Worm (Caenorhabditis elegans) whole organism, early embryonic: ENCODE results near the gene F23H11.4.
A peak's percentile ranks its signal among the peaks of the same experiment; 100 is the strongest.

Experiments used
- B0310.2 ChIP-seq: sonication (generic microtip); optimal IDR thresholded peaks from 2 replicates; lab custom pipeline; 2016; ENCODE audit warnings: mild to moderate bottlenecking, missing genetic modification characterization, missing compliant biosample characterization
- F13C5.2 ChIP-seq: sonication (generic microtip); optimal IDR thresholded peaks from 2 replicates; lab custom pipeline; 2017; ENCODE audit warnings: mild to moderate bottlenecking, missing genetic modification characterization, inconsistent platforms, missing compliant biosample characterization
- aly-1 ChIP-seq: sonication (generic microtip); optimal IDR thresholded peaks from 2 replicates; lab custom pipeline; 2016; ENCODE audit warnings: missing genetic modification characterization, missing compliant biosample characterization
- ama-1 ChIP-seq: fragments of 150-350 bp; optimal IDR thresholded peaks from 2 replicates; lab custom pipeline; 2014
- ceh-13 ChIP-seq: fragments of 200-800 bp; sonication (Bioruptor generic); optimal IDR thresholded peaks from 2 replicates; lab custom pipeline; 2018; ENCODE audit warnings: mild to moderate bottlenecking, missing genetic modification characterization, missing compliant biosample characterization
- ceh-36 ChIP-seq: sonication (generic microtip); optimal IDR thresholded peaks from 2 replicates; lab custom pipeline; 2016; ENCODE audit warnings: missing genetic modification characterization, inconsistent platforms, missing compliant biosample characterization
- ets-7 ChIP-seq: sonication (generic microtip); optimal IDR thresholded peaks from 2 replicates; lab custom pipeline; 2016; ENCODE audit warnings: missing genotype, missing genetic modification characterization, missing compliant biosample characterization
- flt-1 ChIP-seq: fragments of 200-800 bp; sonication (Bioruptor generic); IDR thresholded peaks from 2 replicates; pipeline ENCODE4 v1.3.6; 2022; ENCODE audit warnings: missing genetic modification characterization, missing compliant biosample characterization
- hmbx-1 ChIP-seq: sonication (generic microtip); optimal IDR thresholded peaks from 2 replicates; lab custom pipeline; 2016; ENCODE audit warnings: mild to moderate bottlenecking, missing genetic modification characterization, missing compliant biosample characterization
- hmg-4 ChIP-seq: fragments of 200-800 bp; sonication (Bioruptor generic); optimal IDR thresholded peaks from 2 replicates; lab custom pipeline; 2018; ENCODE audit warnings: mild to moderate bottlenecking, missing genetic modification characterization, missing compliant biosample characterization
- hnd-1 ChIP-seq: sonication (generic microtip); optimal IDR thresholded peaks from 2 replicates; lab custom pipeline; 2016; ENCODE audit warnings: missing genetic modification characterization, missing compliant biosample characterization
- pes-1 ChIP-seq: fragments of 200-800 bp; sonication (Bioruptor generic); IDR thresholded peaks from 2 replicates; pipeline ENCODE4 v1.3.6; 2022; ENCODE audit warnings: missing genetic modification reagents, missing genetic modification characterization, missing compliant biosample characterization
- scrt-1 ChIP-seq: fragments of 200-800 bp; sonication (Bioruptor generic); IDR thresholded peaks from 2 replicates; pipeline ENCODE4 v1.3.6; 2022; ENCODE audit warnings: missing genetic modification characterization, missing compliant biosample characterization
- sea-1 ChIP-seq: fragments of 200-800 bp; sonication (Bioruptor generic); conservative IDR thresholded peaks from 2 replicates; pipeline ENCODE4 v1.3.6; 2022; ENCODE audit warnings: missing genetic modification characterization, missing compliant biosample characterization
- tbx-11 ChIP-seq: fragments of 200-800 bp; sonication (Bioruptor generic); IDR thresholded peaks from 2 replicates; pipeline ENCODE4 v1.3.6; 2022; ENCODE audit warnings: missing genetic modification characterization, missing compliant biosample characterization
- tbx-37 ChIP-seq: fragments of 200-800 bp; sonication (Bioruptor generic); conservative IDR thresholded peaks from 2 replicates; pipeline ENCODE4 v1.3.6; 2022; ENCODE audit warnings: missing genetic modification reagents, missing genetic modification characterization, missing compliant biosample characterization
- tra-4 ChIP-seq: sonication (generic microtip); optimal IDR thresholded peaks from 2 replicates; lab custom pipeline; 2017; ENCODE audit warnings: missing genetic modification characterization, missing compliant biosample characterization

F23H11.4 gene

DNA sequence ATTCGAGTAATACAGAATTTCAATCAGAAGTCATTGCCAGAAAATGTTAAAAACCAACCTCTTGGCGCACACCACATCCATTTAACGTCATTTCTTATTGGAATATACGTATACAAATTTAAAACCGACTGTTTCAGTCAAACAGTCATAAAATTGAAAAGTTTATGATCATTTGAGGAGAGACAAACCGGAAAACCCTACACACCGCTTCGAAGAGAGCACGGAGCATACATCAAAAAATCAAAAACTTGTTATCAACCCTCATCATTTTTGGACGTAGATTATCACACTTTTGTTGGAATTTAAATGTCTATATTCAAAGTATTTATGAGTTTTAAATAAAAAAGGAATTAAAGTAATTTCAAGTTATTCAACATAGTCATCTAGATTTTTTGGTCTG lies 16.3 kb downstream of the F23H11.4 start, which contains the start of gene T24C4.10:
TSS of gene T24C4.10 (minus strand) at position 230 of the 400 bp plus-strand sequence.
- TF ChIP-seq F13C5.2 (tag; lab: Kevin White, UChicago) (no peak), ama-1 (no peak), hmg-4 (GFP tag; lab: Kevin White, UChicago) (no peak), scrt-1 (GFP tag; lab: Robert Waterston, UW) (no peak), flt-1 (no peak), ets-7 (tag; lab: Kevin White, UChicago) (no peak), hnd-1 (no peak), aly-1 (tag; lab: Kevin White, UChicago) (no peak), tra-4 (no peak), hmbx-1 (tag; lab: Kevin White, UChicago) (no peak), sea-1 (no peak), tbx-37 (no peak)

ce11 chrIII:888983-889549 lies 18.3 kb downstream of the F23H11.4 start:
- TF ChIP-seq B0310.2 (tag; lab: Kevin White, UChicago) (no peak), ceh-36 (no peak), ceh-13 (no peak), ama-1 (no peak), hmg-4 (GFP tag; lab: Kevin White, UChicago) (no peak), aly-1 (tag; lab: Kevin White, UChicago) (no peak), F13C5.2 (tag; lab: Kevin White, UChicago) (no peak), tra-4 (no peak)

DNA sequence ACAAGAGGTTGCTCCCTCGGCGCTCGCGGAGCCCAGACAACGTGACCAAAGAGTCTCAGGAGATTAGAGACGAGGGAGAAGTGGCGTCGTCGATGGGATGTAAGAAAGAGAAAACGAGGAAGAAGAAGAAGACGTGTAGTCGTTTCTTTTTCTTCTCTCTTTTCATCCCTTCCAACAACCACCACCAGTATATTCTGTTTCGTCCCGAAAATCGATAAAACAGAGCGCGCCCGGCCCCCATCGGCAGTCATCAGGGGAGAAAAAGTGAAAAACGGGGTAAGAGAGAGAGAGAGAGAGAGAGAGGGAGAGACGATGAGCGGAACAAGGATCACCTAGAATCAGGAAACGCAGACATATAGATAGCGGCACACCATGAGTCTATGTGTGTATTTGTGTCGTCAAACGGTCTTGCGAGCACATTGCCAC lies 19.5 kb downstream of the F23H11.4 start:
- no peak for TF ChIP-seq hmbx-1 (tag; lab: Kevin White, UChicago)
- TF ChIP-seq pes-1 (GFP tag; lab: Robert Waterston, UW): no peak
- TF ChIP-seq ceh-36: no peak
- TF ChIP-seq ets-7 (tag; lab: Kevin White, UChicago): no peak
- TF ChIP-seq tbx-37: no peak
- no peak for TF ChIP-seq scrt-1 (GFP tag; lab: Robert Waterston, UW)
- peak; percentile 26 for TF ChIP-seq hmg-4 (GFP tag; lab: Kevin White, UChicago)
- peak; percentile 28 for TF ChIP-seq aly-1 (tag; lab: Kevin White, UChicago)
- TF ChIP-seq hnd-1: no peak
- TF ChIP-seq sea-1: no peak
- no peak for TF ChIP-seq B0310.2 (tag; lab: Kevin White, UChicago)
- TF ChIP-seq tra-4: no peak
- TF ChIP-seq tbx-11: no peak
- no peak for TF ChIP-seq ceh-13
- TF ChIP-seq flt-1: 0 out of 2 replicates have a peak, but pooled peaks have one; percentile 25
- no peak for TF ChIP-seq ama-1
- TF ChIP-seq F13C5.2 (tag; lab: Kevin White, UChicago): peak; percentile 51

DNA sequence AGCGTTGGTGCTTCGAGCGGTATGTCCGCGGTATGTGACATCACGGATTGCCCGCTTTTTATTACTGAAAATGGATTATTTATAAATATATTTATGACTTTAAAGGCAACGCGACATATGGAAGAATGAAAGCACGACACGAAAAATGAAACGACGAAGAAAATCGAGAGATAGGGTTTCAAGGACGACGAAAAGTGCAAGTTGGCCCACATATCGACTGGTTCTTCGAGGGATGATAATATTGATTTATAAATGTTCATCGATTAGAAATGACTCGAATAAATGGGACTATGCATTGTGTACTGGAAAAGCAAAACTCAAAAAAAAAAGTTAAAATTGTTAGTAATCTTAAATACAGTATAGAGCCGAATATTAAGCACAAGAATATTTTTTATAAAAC lies 20.6 kb downstream of the F23H11.4 start, which contains the start of gene zer-1:
TSS of gene zer-1 (minus strand) at position 68 of the 400 bp plus-strand sequence.
- TF ChIP-seq pes-1 (GFP tag; lab: Robert Waterston, UW) (no peak), hmbx-1 (tag; lab: Kevin White, UChicago) (no peak), hmg-4 (GFP tag; lab: Kevin White, UChicago) (no peak), B0310.2 (tag; lab: Kevin White, UChicago) (no peak), ama-1 (no peak), scrt-1 (GFP tag; lab: Robert Waterston, UW) (no peak), tbx-11 (no peak), ceh-36 (no peak), F13C5.2 (tag; lab: Kevin White, UChicago) (no peak), sea-1 (no peak)

- TF ChIP-seq hmg-4 (GFP tag; lab: Kevin White, UChicago) (no peak), tbx-11 (no peak), flt-1 (no peak), ama-1 (no peak), tbx-37 (no peak), hmbx-1 (tag; lab: Kevin White, UChicago) (no peak), hnd-1 (no peak)
These were observed 23.7 kb downstream of the F23H11.4 start for ce11 chrIII:883595-883994.

ce11 chrIII:881460-881859 lies 25.9 kb downstream of the F23H11.4 start:
- no peak for TF ChIP-seq flt-1
- no peak for TF ChIP-seq hmbx-1 (tag; lab: Kevin White, UChicago)
- no peak for TF ChIP-seq tbx-37
- no peak for TF ChIP-seq ceh-13
- no peak for TF ChIP-seq F13C5.2 (tag; lab: Kevin White, UChicago)
- TF ChIP-seq sea-1: no peak
- TF ChIP-seq tbx-11: no peak
- TF ChIP-seq aly-1 (tag; lab: Kevin White, UChicago): no peak
- TF ChIP-seq ets-7 (tag; lab: Kevin White, UChicago): no peak
- no peak for TF ChIP-seq pes-1 (GFP tag; lab: Robert Waterston, UW)
- TF ChIP-seq tra-4: no peak
- no peak for TF ChIP-seq hmg-4 (GFP tag; lab: Kevin White, UChicago)
- TF ChIP-seq ama-1: no peak
- TF ChIP-seq ceh-36: no peak
- no peak for TF ChIP-seq hnd-1
- no peak for TF ChIP-seq scrt-1 (GFP tag; lab: Robert Waterston, UW)
- TF ChIP-seq B0310.2 (tag; lab: Kevin White, UChicago): no peak

ce11 chrIII:880840-881239 lies 26.5 kb downstream of the F23H11.4 start:
- no peak for TF ChIP-seq hmbx-1 (tag; lab: Kevin White, UChicago)
- TF ChIP-seq aly-1 (tag; lab: Kevin White, UChicago): no peak
- TF ChIP-seq ama-1: no peak
- TF ChIP-seq hmg-4 (GFP tag; lab: Kevin White, UChicago): no peak
- no peak for TF ChIP-seq tra-4
- TF ChIP-seq F13C5.2 (tag; lab: Kevin White, UChicago): no peak
- no peak for TF ChIP-seq hnd-1
- TF ChIP-seq ceh-36: no peak
- no peak for TF ChIP-seq flt-1
- no peak for TF ChIP-seq pes-1 (GFP tag; lab: Robert Waterston, UW)
- no peak for TF ChIP-seq ceh-13
- no peak for TF ChIP-seq B0310.2 (tag; lab: Kevin White, UChicago)

DNA sequence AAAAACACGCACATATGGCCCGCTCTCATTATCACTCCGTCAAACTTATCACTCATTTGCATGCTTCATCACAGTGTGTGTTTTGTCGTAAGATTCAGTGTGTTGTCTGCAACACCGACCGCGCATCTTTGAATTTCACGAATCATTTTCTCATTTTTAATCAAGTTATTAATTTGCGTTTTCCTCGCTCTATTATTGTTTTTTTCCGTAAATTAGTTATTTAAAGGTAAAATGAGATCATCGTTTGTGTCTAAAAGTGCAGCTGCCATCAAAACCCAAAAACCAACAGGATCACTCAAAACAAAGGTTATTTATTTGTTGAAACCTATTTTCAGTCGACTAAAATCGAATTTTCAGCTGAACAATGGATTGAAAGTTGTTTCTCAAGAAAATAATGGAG lies 27.7 kb downstream of the F23H11.4 start, which contains the start of the genes T24C4.5 and ucr-2.3:
TSS of gene T24C4.5 (minus strand) at position 101 of the 400 bp plus-strand sequence.
TSS of gene ucr-2.3 (plus strand) at position 227 of the 400 bp plus-strand sequence.
- TF ChIP-seq pes-1 (GFP tag; lab: Robert Waterston, UW) (no peak), scrt-1 (GFP tag; lab: Robert Waterston, UW) (no peak), ceh-13 (no peak), ets-7 (tag; lab: Kevin White, UChicago) (no peak), hnd-1 (no peak), tbx-37 (no peak), tra-4 (no peak)
